Worm (Caenorhabditis elegans) whole organism, L4 larva: ENCODE results near the gene fzr-1.

ENCODE experiments used
- F10B5.3 ChIP-seq: sonication (generic microtip); optimal IDR thresholded peaks from 2 replicates; lab custom pipeline; 2016; ENCODE audit warnings: mild to moderate bottlenecking, missing genetic modification characterization, missing compliant biosample characterization
- F26F4.8 ChIP-seq: fragments of 200-800 bp; sonication (Bioruptor generic); conservative IDR thresholded peaks from 2 replicates; pipeline ENCODE4 v1.3.6; 2022; ENCODE audit warnings: missing genetic modification characterization, missing compliant biosample characterization
- F37D6.2 ChIP-seq: sonication (generic microtip); optimal IDR thresholded peaks from 2 replicates; lab custom pipeline; 2016; ENCODE audit warnings: mild to moderate bottlenecking, missing genetic modification characterization, missing compliant biosample characterization
- F44E2.7 ChIP-seq: fragments of 200-800 bp; sonication (Bioruptor generic); IDR thresholded peaks from 2 replicates; pipeline ENCODE4 v2.1.2; 2022; ENCODE audit warnings: missing genetic modification characterization, missing compliant biosample characterization
- F49E8.2 ChIP-seq: sonication (generic microtip); optimal IDR thresholded peaks from 2 replicates; lab custom pipeline; 2016; ENCODE audit warnings: missing compliant biosample characterization, mild to moderate bottlenecking, missing genetic modification characterization, borderline replicate concordance
- Y105C5A.15 ChIP-seq: fragments of 200-800 bp; sonication (Bioruptor generic); IDR thresholded peaks from 2 replicates; pipeline ENCODE4 v1.3.6; 2022; ENCODE audit warnings: missing genetic modification characterization, missing compliant biosample characterization
- ZK546.5 ChIP-seq, 2 experiments: sonication (generic microtip); optimal IDR thresholded peaks; 2 replicates each; lab custom pipeline; 2017; ENCODE audit warnings: missing biosample characterization in 2 of 2, missing genetic modification characterization in 2 of 2
- aha-1 ChIP-seq: fragments of 150-350 bp; peaks from one replicate; lab custom pipeline; 2014; ENCODE audit warnings: missing biosample characterization, missing genetic modification characterization
- ama-1 ChIP-seq: fragments of 150-350 bp; optimal IDR thresholded peaks from 2 replicates; lab custom pipeline; 2014; ENCODE audit warnings: inconsistent platforms, mixed read lengths
- ceh-20 ChIP-seq: fragments of 200-800 bp; sonication (Bioruptor generic); IDR thresholded peaks from 2 replicates; pipeline ENCODE4 v1.3.6; 2022; ENCODE audit warnings: missing genetic modification reagents, missing genetic modification characterization, missing compliant biosample characterization
- ceh-28 ChIP-seq: fragments of 150-350 bp; optimal IDR thresholded peaks from 2 replicates; lab custom pipeline; 2014; ENCODE audit warnings: missing biosample characterization, missing genetic modification reagents, missing genetic modification characterization
- ceh-44 ChIP-seq: fragments of 200-800 bp; sonication (Bioruptor generic); IDR thresholded peaks from 2 replicates; pipeline ENCODE4 v1.3.6; 2022; ENCODE audit warnings: missing genetic modification reagents, missing genetic modification characterization, missing compliant biosample characterization
- cey-2 ChIP-seq: sonication (generic microtip); optimal IDR thresholded peaks from 3 replicates; lab custom pipeline; 2017; ENCODE audit warnings: missing genetic modification characterization, mild to moderate bottlenecking, missing compliant biosample characterization, antibody characterized with exemption, borderline replicate concordance; ENCODE audit not compliant: insufficient read depth
- dmd-6 ChIP-seq: fragments of 200-800 bp; sonication (Bioruptor generic); IDR thresholded peaks from 2 replicates; pipeline ENCODE4 v1.3.6; 2022; ENCODE audit warnings: missing genetic modification reagents, missing genetic modification characterization, missing compliant biosample characterization
- dmd-9 ChIP-seq: fragments of 200-800 bp; sonication (Bioruptor generic); IDR thresholded peaks from 2 replicates; pipeline ENCODE4 v1.3.6; 2022; ENCODE audit warnings: missing genetic modification reagents, missing genetic modification characterization, missing compliant biosample characterization
- duxl-1 ChIP-seq: sonication (generic microtip); optimal IDR thresholded peaks from 2 replicates; lab custom pipeline; 2016; ENCODE audit warnings: mild to moderate bottlenecking, missing genetic modification characterization, moderate library complexity, missing compliant biosample characterization; ENCODE audit not compliant: poor library complexity
- egl-27 ChIP-seq: sonication (generic microtip); optimal IDR thresholded peaks from 3 replicates; lab custom pipeline; 2017; ENCODE audit warnings: missing biosample characterization, missing genetic modification reagents, missing genetic modification characterization
- egl-43 ChIP-seq: fragments of 200-800 bp; sonication (Bioruptor generic); IDR thresholded peaks from 2 replicates; pipeline ENCODE4 v1.3.6; 2022; ENCODE audit warnings: missing genetic modification reagents, missing genetic modification characterization, missing compliant biosample characterization
- fkh-10 ChIP-seq: fragments of 150-350 bp; optimal IDR thresholded peaks from 2 replicates; lab custom pipeline; 2014; ENCODE audit warnings: missing biosample characterization, missing genetic modification reagents, missing genetic modification characterization
- fos-1 ChIP-seq: fragments of 150-350 bp; optimal IDR thresholded peaks from 2 replicates; lab custom pipeline; 2014; ENCODE audit warnings: missing biosample characterization, missing genetic modification characterization
- lin-1 ChIP-seq: fragments of 200-800 bp; sonication (Bioruptor generic); IDR thresholded peaks from 2 replicates; pipeline ENCODE4 v1.3.6; 2022; ENCODE audit warnings: missing genetic modification reagents, missing genetic modification characterization, missing compliant biosample characterization
- lin-38 ChIP-seq: fragments of 200-800 bp; sonication (Bioruptor generic); IDR thresholded peaks from 2 replicates; pipeline ENCODE4 v1.3.6; 2022; ENCODE audit warnings: missing genetic modification reagents, missing genetic modification characterization, missing compliant biosample characterization
- mdt-29 ChIP-seq: fragments of 200-800 bp; sonication (Bioruptor generic); IDR thresholded peaks from 2 replicates; pipeline ENCODE4 v1.3.6; 2022; ENCODE audit warnings: missing genetic modification reagents, missing genetic modification characterization, missing compliant biosample characterization
- nhr-25 ChIP-seq: sonication (generic microtip); optimal IDR thresholded peaks from 2 replicates; lab custom pipeline; 2017; ENCODE audit warnings: missing genetic modification characterization, mild to moderate bottlenecking, missing compliant biosample characterization, antibody characterized with exemption, moderate library complexity, borderline replicate concordance; ENCODE audit not compliant: insufficient read depth
- nhr-42 ChIP-seq: fragments of 200-800 bp; sonication (Bioruptor generic); IDR thresholded peaks from 2 replicates; pipeline ENCODE4 v1.3.6; 2022; ENCODE audit warnings: missing genetic modification characterization, missing compliant biosample characterization
- nhr-6 ChIP-seq: fragments of 150-350 bp; optimal IDR thresholded peaks from 2 replicates; lab custom pipeline; 2014; ENCODE audit warnings: missing biosample characterization, missing genetic modification characterization
- nhr-77 ChIP-seq: fragments of 150-350 bp; optimal IDR thresholded peaks from 2 replicates; lab custom pipeline; 2014; ENCODE audit warnings: missing biosample characterization, missing genetic modification characterization
- rbr-2 ChIP-seq: sonication (generic microtip); optimal IDR thresholded peaks from 2 replicates; lab custom pipeline; 2016; ENCODE audit warnings: missing genotype, missing genetic modification characterization, missing compliant biosample characterization
- set-16 ChIP-seq: fragments of 200-800 bp; sonication (Bioruptor generic); IDR thresholded peaks from 2 replicates; pipeline ENCODE4 v1.3.6; 2022; ENCODE audit warnings: missing genetic modification reagents, missing genetic modification characterization, missing compliant biosample characterization
- spr-1 ChIP-seq: sonication (generic microtip); optimal IDR thresholded peaks from 2 replicates; lab custom pipeline; 2016; ENCODE audit warnings: mild to moderate bottlenecking, missing genetic modification characterization, missing compliant biosample characterization
- spr-3 ChIP-seq: fragments of 200-800 bp; sonication (Bioruptor generic); optimal IDR thresholded peaks from 2 replicates; lab custom pipeline; 2018; ENCODE audit warnings: mild to moderate bottlenecking, missing genetic modification characterization, missing compliant biosample characterization
- tra-1 ChIP-seq: fragments of 200-800 bp; sonication (Bioruptor generic); IDR thresholded peaks from 2 replicates; pipeline ENCODE4 v1.3.6; 2022; ENCODE audit warnings: missing genetic modification reagents, missing genetic modification characterization, missing compliant biosample characterization
- zip-2 ChIP-seq: fragments of 150-350 bp; optimal IDR thresholded peaks from 2 replicates; lab custom pipeline; 2014; ENCODE audit warnings: missing biosample characterization, missing genetic modification characterization
- ztf-11 ChIP-seq: fragments of 150-350 bp; optimal IDR thresholded peaks from 2 replicates; lab custom pipeline; 2014; ENCODE audit warnings: missing biosample characterization, missing genetic modification characterization
- ztf-7 ChIP-seq: fragments of 150-350 bp; optimal IDR thresholded peaks from 2 replicates; lab custom pipeline; 2014; ENCODE audit warnings: missing biosample characterization, missing genetic modification characterization

Gene fzr-1

DNA sequence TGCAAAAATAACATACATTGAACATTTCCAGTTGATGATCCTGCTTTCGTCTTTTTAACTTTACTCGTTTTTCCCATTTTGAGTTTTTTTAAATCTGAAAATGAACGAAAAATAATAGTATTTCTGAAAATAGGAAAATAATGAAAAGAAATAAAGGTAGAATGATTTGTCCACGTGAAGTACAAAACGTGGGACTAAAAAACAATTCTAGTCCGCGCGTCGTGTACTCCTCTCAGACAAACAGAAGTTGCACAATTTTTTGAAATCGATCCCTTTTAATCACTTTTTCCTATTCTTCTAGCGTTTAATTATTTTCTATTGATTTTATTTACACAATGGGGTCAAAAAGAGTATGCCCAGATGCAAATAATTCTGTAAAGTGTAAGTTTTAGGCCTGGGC, 53.2 kb downstream of the fzr-1 start, which contains the start of the genes E02H1.1 and tag-124 (continued):
- TF ChIP-seq spr-3 (GFP tag; lab: Kevin White, UChicago) (no peak), aha-1 (peak; percentile 49), fkh-10 (GFP tag; lab: Kevin White, UChicago) (no peak), F37D6.2 (no peak), egl-27 (tag; lab: Kevin White, UChicago) (no peak), F44E2.7 (GFP tag; lab: Robert Waterston, UW) (no peak), tra-1 (GFP tag; lab: Robert Waterston, UW) (peak; percentile 65; the same call in 1 of the 2 replicates), duxl-1 (tag; lab: Kevin White, UChicago) (peak; percentile 86), nhr-77 (tag; lab: Kevin White, UChicago) (no peak), set-16 (GFP tag; lab: Robert Waterston, UW) (no peak), spr-1 (tag; lab: Kevin White, UChicago) (no peak), ama-1 (lab: Kevin White, UChicago) (no peak), rbr-2 (tag; lab: Kevin White, UChicago) (peak; percentile 46), mdt-29 (GFP tag; lab: Robert Waterston, UW) (no peak), nhr-42 (GFP tag; lab: Robert Waterston, UW) (no peak), Y105C5A.15 (GFP tag; lab: Robert Waterston, UW) (no peak), dmd-9 (GFP tag; lab: Robert Waterston, UW) (peak; percentile 93), nhr-25 (tag; lab: Kevin White, UChicago) (no peak), ztf-11 (no peak), ceh-44 (no peak), nhr-6 (tag; lab: Kevin White, UChicago) (peak; percentile 19), lin-38 (GFP tag; lab: Robert Waterston, UW) (peak; percentile 62), zip-2 (peak; percentile 78), F26F4.8 (GFP tag; lab: Robert Waterston, UW) (no peak), fos-1 (no peak), ztf-7 (tag; lab: Kevin White, UChicago) (no peak), ZK546.5 (tag; optimal IDR thresholded peaks at IDR 0.05; lab: Kevin White, UChicago) (no peak), cey-2 (no peak), dmd-6 (GFP tag; lab: Robert Waterston, UW) (peak; percentile 73), ceh-20 (GFP tag; lab: Robert Waterston, UW) (peak; percentile 49; the same call in 1 of the 2 replicates), egl-43 (GFP tag; lab: Robert Waterston, UW) (no peak), F49E8.2 (tag; lab: Kevin White, UChicago) (peak; percentile 45), F10B5.3 (no peak), ceh-28 (no peak), lin-1 (no peak)
